Fruit fly (Drosophila melanogaster): ENCODE measurements around the gene Cpr65Ec.

- TF ChIP-seq fd59A (GFP tag; optimal IDR thresholded peaks at IDR 0.05) (no peak), CG11294 (GFP tag; IDR thresholded peaks at IDR 0.05) (no peak), ss (GFP tag; optimal IDR thresholded peaks at IDR 0.05) (no peak), vri (GFP tag; optimal IDR thresholded peaks at IDR 0.05) (no peak), CG11762 (GFP tag; optimal IDR thresholded peaks at IDR 0.05; ENCODE audit: insufficient read depth) (no peak), CG34406 (GFP tag; optimal IDR thresholded peaks at IDR 0.05) (no peak), CG6163 (GFP tag; IDR thresholded peaks at IDR 0.05) (no peak), CG3919 (GFP tag; optimal IDR thresholded peaks at IDR 0.05) (no peak), CG31627 (GFP tag; optimal IDR thresholded peaks at IDR 0.05) (no peak), Hr39 (GFP tag; optimal IDR thresholded peaks at IDR 0.05) (no peak)
These were observed 6.9 kb upstream of the Cpr65Ec start for dm6 chr3L:7086093-7086492.
